Fruit fly (Drosophila melanogaster) Kc167 (cell line): ENCODE data around the gene brv3.

Experiments
- Myc ChIP-seq: fragments of >200 bp; optimal IDR thresholded peaks from 2 replicates; lab custom pipeline; 2017; ENCODE audit warnings: missing external identifiers
- h ChIP-seq: fragments of >200 bp; optimal IDR thresholded peaks from 3 replicates; lab custom pipeline; 2018; ENCODE audit warnings: missing external identifiers
- insv ChIP-seq: fragments of >200 bp; optimal IDR thresholded peaks from 3 replicates; lab custom pipeline; 2018; ENCODE audit warnings: missing external identifiers
- psq ChIP-seq: fragments of >200 bp; optimal IDR thresholded peaks from 2 replicates; lab custom pipeline; 2017; ENCODE audit warnings: missing external identifiers
- ttk ChIP-seq: sonication (Bioruptor generic); optimal IDR thresholded peaks from 2 replicates; lab custom pipeline; 2017; ENCODE audit warnings: missing external identifiers

DNA sequence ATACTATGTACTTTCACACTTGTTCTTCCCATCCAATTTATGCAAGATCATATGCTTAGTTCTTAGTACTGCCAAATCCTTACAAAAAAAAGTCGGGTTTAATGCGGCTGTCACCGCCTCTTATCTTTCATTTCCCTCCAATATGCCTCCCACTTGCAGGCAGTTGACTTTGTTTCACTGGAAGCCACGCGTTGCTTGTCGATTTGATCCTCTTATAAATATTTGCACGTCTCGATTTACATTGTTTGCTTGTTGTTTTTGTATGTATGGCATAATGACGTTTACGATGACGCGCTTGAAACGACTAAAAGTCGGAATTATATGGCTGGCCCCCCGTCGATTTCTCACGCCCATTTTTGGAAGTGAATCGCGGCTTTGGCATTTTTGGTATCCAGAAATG, 24.6 kb upstream of the brv3 start:
- TF ChIP-seq Myc (lab: Kevin White, UChicago), result no peak
- no peak for TF ChIP-seq h (lab: Kevin White, UChicago)
- no peak for TF ChIP-seq insv (lab: Kevin White, UChicago)
- no peak for TF ChIP-seq psq (lab: Kevin White, UChicago)
- TF ChIP-seq ttk (lab: Kevin White, UChicago), result no peak
